Fruit fly (Drosophila melanogaster) whole organism, wandering third instar larva: ENCODE data around the gene CG44428.

Source experiments
- Dfd ChIP-seq: fragments of >200 bp; optimal IDR thresholded peaks from 2 replicates; lab custom pipeline; 2017; ENCODE audit warnings: missing biosample characterization, missing genetic modification characterization
- Dif ChIP-seq: fragments of 200-275, 200-300 bp; sonication (Bioruptor generic); optimal IDR thresholded peaks from 2 replicates; lab custom pipeline; 2018; ENCODE audit warnings: missing biosample characterization, missing genetic modification characterization; ENCODE audit not compliant: partially characterized antibody
- HLH106 ChIP-seq: fragments of 200-800 bp; optimal IDR thresholded peaks from 3 replicates; lab custom pipeline; 2019; ENCODE audit warnings: missing biosample characterization, mild to moderate bottlenecking, missing genetic modification characterization, moderate library complexity
- Hnf4 ChIP-seq: fragments of 200-800 bp; sonication (Bioruptor generic); optimal IDR thresholded peaks from 2 replicates; lab custom pipeline; 2016; ENCODE audit warnings: missing biosample characterization, mild to moderate bottlenecking, missing genetic modification characterization
- Myc ChIP-seq: fragments of >200 bp; optimal IDR thresholded peaks from 2 replicates; lab custom pipeline; 2017
- OdsH ChIP-seq: fragments of 200-800 bp; sonication (Bioruptor generic); optimal IDR thresholded peaks from 2 replicates; lab custom pipeline; 2016; ENCODE audit warnings: missing biosample characterization, mild to moderate bottlenecking, missing genetic modification characterization
- brk ChIP-seq: fragments of 200-800 bp; sonication (Bioruptor generic); optimal IDR thresholded peaks from 2 replicates; lab custom pipeline; 2016; ENCODE audit warnings: missing biosample characterization, mild to moderate bottlenecking, missing genetic modification characterization
- fru ChIP-seq: fragments of 200-800 bp; sonication (Bioruptor generic); optimal IDR thresholded peaks from 3 replicates; lab custom pipeline; 2016; ENCODE audit warnings: missing biosample characterization, mild to moderate bottlenecking, missing genetic modification characterization
- psq ChIP-seq: fragments of 200-800 bp; sonication (Bioruptor generic); optimal IDR thresholded peaks from 3 replicates; lab custom pipeline; 2017; ENCODE audit warnings: missing biosample characterization, mild to moderate bottlenecking, missing genetic modification characterization, moderate library complexity
- usp ChIP-seq: fragments of >200 bp; optimal IDR thresholded peaks from 2 replicates; lab custom pipeline; 2017; ENCODE audit warnings: missing biosample characterization, missing genetic modification characterization

- TF ChIP-seq psq (GFP tag; lab: Kevin White, UChicago) (no peak), Myc (no peak), usp (GFP tag; lab: Kevin White, UChicago) (no peak), HLH106 (tag; lab: Kevin White, UChicago) (no peak), brk (GFP tag; lab: Kevin White, UChicago) (no peak), OdsH (no peak), Dfd (GFP tag; lab: Kevin White, UChicago) (no peak), Dif (GFP tag; lab: Kevin White, UChicago) (no peak), Hnf4 (GFP tag; lab: Kevin White, UChicago) (no peak), fru (no peak)
Measured at dm6 chrX:13555700-13556099, 25.7 kb upstream of the CG44428 start, which contains the start of gene CG11816.
